Fruit fly (Drosophila melanogaster): Measurements from ENCODE around the gene CG43390.

CG43390 gene

dm6 chr3L:11536132-11536531 is 43.6 kb downstream of the CG43390 start (continued):
- TF ChIP-seq salm (tag; optimal IDR thresholded peaks at IDR 0.05): no peak
- TF ChIP-seq CG12071 (GFP tag; optimal IDR thresholded peaks at IDR 0.05): no peak
- TF ChIP-seq CG11398 (GFP tag; optimal IDR thresholded peaks at IDR 0.05): no peak

dm6 chr3L:11534391-11535246 is 45.1 kb downstream of the CG43390 start:
- TF ChIP-seq CG9437 (GFP tag; optimal IDR thresholded peaks at IDR 0.05): peak; percentile 1
- peak; percentile 8 for TF ChIP-seq phol (tag; optimal IDR thresholded peaks at IDR 0.05)
- TF ChIP-seq CG9932 (GFP tag; IDR thresholded peaks at IDR 0.05): peak; percentile 53; the same call in 1 of the 2 replicates
- no peak for TF ChIP-seq CG10366 (GFP tag; IDR thresholded peaks at IDR 0.05)
- TF ChIP-seq CG3995 (GFP tag; optimal IDR thresholded peaks at IDR 0.05): no peak
- peak; percentile 31; the same call in 1 of the 2 replicates for TF ChIP-seq Ptx1 (GFP tag; IDR thresholded peaks at IDR 0.05)
- peak; percentile 29; the same call in 1 of the 3 replicates for TF ChIP-seq Dbx (GFP tag; IDR thresholded peaks at IDR 0.05)
- TF ChIP-seq mam (GFP tag; optimal IDR thresholded peaks at IDR 0.05): no peak
- TF ChIP-seq kah (GFP tag; optimal IDR thresholded peaks at IDR 0.05): no peak
- no peak for TF ChIP-seq luna (GFP tag; optimal IDR thresholded peaks at IDR 0.05)
- TF ChIP-seq CG32767 (GFP tag; IDR thresholded peaks at IDR 0.05): no peak
- 0 out of 3 replicates have a peak, but pooled peaks have one; percentile 15 for TF ChIP-seq z (GFP tag; IDR thresholded peaks at IDR 0.05)
- TF ChIP-seq cad (GFP tag; optimal IDR thresholded peaks at IDR 0.05): no peak
- no peak for TF ChIP-seq org-1 (GFP tag; optimal IDR thresholded peaks at IDR 0.05)
- TF ChIP-seq CG18262 (tag; optimal IDR thresholded peaks at IDR 0.05): no peak
- no peak for TF ChIP-seq Antp (GFP tag; optimal IDR thresholded peaks at IDR 0.05)
- TF ChIP-seq CG13296 (GFP tag; optimal IDR thresholded peaks at IDR 0.05): no peak
- TF ChIP-seq CG30403 (GFP tag; optimal IDR thresholded peaks at IDR 0.05): peak; percentile 9
- no peak for TF ChIP-seq CG33213 (GFP tag; optimal IDR thresholded peaks at IDR 0.05)
- TF ChIP-seq CG8924 (tag; optimal IDR thresholded peaks at IDR 0.05): no peak
- peak; percentile 13 for TF ChIP-seq CG13775 (GFP tag; optimal IDR thresholded peaks at IDR 0.05)
- TF ChIP-seq CG34422 (GFP tag; IDR thresholded peaks at IDR 0.05): no peak
- no peak for TF ChIP-seq CG5180 (GFP tag; optimal IDR thresholded peaks at IDR 0.05)
- TF ChIP-seq HmgD (GFP tag; optimal IDR thresholded peaks at IDR 0.05): no peak
- TF ChIP-seq CG8089 (GFP tag; optimal IDR thresholded peaks at IDR 0.05): no peak
- TF ChIP-seq CG7987 (GFP tag; optimal IDR thresholded peaks at IDR 0.05): no peak
- no peak for TF ChIP-seq HHEX (GFP tag; optimal IDR thresholded peaks at IDR 0.05)
- TF ChIP-seq CG15601 (tag; optimal IDR thresholded peaks at IDR 0.05): no peak
- TF ChIP-seq sisA (GFP tag; IDR thresholded peaks at IDR 0.05): no peak
- TF ChIP-seq inv (GFP tag; IDR thresholded peaks at IDR 0.05; ENCODE audit: partially characterized antibody): no peak
- TF ChIP-seq CG12219 (GFP tag; optimal IDR thresholded peaks at IDR 0.05): no peak
- no peak for TF ChIP-seq fd102C (GFP tag; optimal IDR thresholded peaks at IDR 0.05)
- no peak for TF ChIP-seq fd96Cb (tag; optimal IDR thresholded peaks at IDR 0.05)
- peak; percentile 83 for TF ChIP-seq CG1832 (GFP tag; optimal IDR thresholded peaks at IDR 0.05)
- no peak for TF ChIP-seq CG1792 (GFP tag; optimal IDR thresholded peaks at IDR 0.05)
- TF ChIP-seq Dek (tag; optimal IDR thresholded peaks at IDR 0.05): peak; percentile 16
- no peak for TF ChIP-seq lab (GFP tag; optimal IDR thresholded peaks at IDR 0.05)
- TF ChIP-seq CG31388 (GFP tag; optimal IDR thresholded peaks at IDR 0.05): no peak
- no peak for TF ChIP-seq Dref (GFP tag; IDR thresholded peaks at IDR 0.05)
- no peak for TF ChIP-seq CG16779 (GFP tag; IDR thresholded peaks at IDR 0.05)
- no peak for TF ChIP-seq CkIIα-i1 (GFP tag; IDR thresholded peaks at IDR 0.05)
- TF ChIP-seq stwl (tag; optimal IDR thresholded peaks at IDR 0.05): peak; percentile 7
- TF ChIP-seq aop (GFP tag; IDR thresholded peaks at IDR 0.05): no peak
- TF ChIP-seq Eip74EF (GFP tag; optimal IDR thresholded peaks at IDR 0.05): no peak
- no peak for TF ChIP-seq tio (GFP tag; optimal IDR thresholded peaks at IDR 0.05)
